Worm (Caenorhabditis elegans) whole organism, young adult: ENCODE data around the gene bec-1.

ENCODE experiments used
- F37B4.10 ChIP-seq: fragments of 200-800 bp; sonication (Bioruptor generic); IDR thresholded peaks from 2 replicates; pipeline ENCODE4 v1.3.6; 2022; ENCODE audit warnings: missing genetic modification characterization, missing compliant biosample characterization
- Y53G8AR.9 ChIP-seq: fragments of 200-800 bp; sonication (Bioruptor generic); conservative IDR thresholded peaks from 2 replicates; pipeline ENCODE4 v1.3.6; 2022; ENCODE audit warnings: missing genetic modification reagents, missing genetic modification characterization, missing compliant biosample characterization
- Y56A3A.18 ChIP-seq: fragments of 200-800 bp; sonication (Bioruptor generic); IDR thresholded peaks from 2 replicates; pipeline ENCODE4 v1.3.6; 2022; ENCODE audit warnings: missing genetic modification reagents, missing genetic modification characterization, missing compliant biosample characterization
- athp-1 ChIP-seq: sonication (generic microtip); optimal IDR thresholded peaks from 2 replicates; lab custom pipeline; 2017; ENCODE audit warnings: mild to moderate bottlenecking, missing genetic modification characterization, missing compliant biosample characterization
- ccch-3 ChIP-seq: fragments of 200-800 bp; sonication (Bioruptor generic); optimal IDR thresholded peaks from 2 replicates; lab custom pipeline; 2018; ENCODE audit warnings: mild to moderate bottlenecking, missing genetic modification characterization, missing compliant biosample characterization
- ceh-79 ChIP-seq: sonication (generic microtip); optimal IDR thresholded peaks from 2 replicates; lab custom pipeline; 2017; ENCODE audit warnings: mild to moderate bottlenecking, missing genetic modification characterization, missing compliant biosample characterization
- efl-1 ChIP-seq: fragments of 150-350 bp; optimal IDR thresholded peaks from 2 replicates; lab custom pipeline; 2014; ENCODE audit warnings: missing biosample characterization, missing genetic modification reagents, missing genetic modification characterization
- him-1 ChIP-seq: sonication (generic microtip); optimal IDR thresholded peaks from 2 replicates; lab custom pipeline; 2016; ENCODE audit warnings: missing genotype, missing genetic modification reagents, missing genetic modification characterization, missing compliant biosample characterization
- mcd-1 ChIP-seq: fragments of 200-800 bp; sonication (Bioruptor generic); IDR thresholded peaks from 2 replicates; pipeline ENCODE4 v1.3.6; 2022; ENCODE audit warnings: missing genetic modification reagents, missing genetic modification characterization, missing compliant biosample characterization
- nhr-90 ChIP-seq: sonication (generic microtip); optimal IDR thresholded peaks from 2 replicates; lab custom pipeline; 2016; ENCODE audit warnings: missing genotype, mild to moderate bottlenecking, missing genetic modification characterization, missing compliant biosample characterization
- somi-1 ChIP-seq: fragments of 200-800 bp; sonication (Bioruptor generic); optimal IDR thresholded peaks from 2 replicates; lab custom pipeline; 2018; ENCODE audit warnings: mild to moderate bottlenecking, missing genetic modification characterization, missing compliant biosample characterization
- unc-62 ChIP-seq: fragments of 150-350 bp; optimal IDR thresholded peaks from 2 replicates; lab custom pipeline; 2014; ENCODE audit warnings: missing biosample characterization, missing genetic modification reagents, missing genetic modification characterization
- zim-3 ChIP-seq: sonication (generic microtip); optimal IDR thresholded peaks from 2 replicates; lab custom pipeline; 2017; ENCODE audit warnings: mild to moderate bottlenecking, missing genetic modification characterization, moderate library complexity, missing compliant biosample characterization
- ztf-25 ChIP-seq: fragments of 200-800 bp; sonication (Bioruptor generic); IDR thresholded peaks from 2 replicates; pipeline ENCODE4 v1.3.6; 2022; ENCODE audit warnings: missing genetic modification reagents, missing genetic modification characterization, missing compliant biosample characterization

DNA sequence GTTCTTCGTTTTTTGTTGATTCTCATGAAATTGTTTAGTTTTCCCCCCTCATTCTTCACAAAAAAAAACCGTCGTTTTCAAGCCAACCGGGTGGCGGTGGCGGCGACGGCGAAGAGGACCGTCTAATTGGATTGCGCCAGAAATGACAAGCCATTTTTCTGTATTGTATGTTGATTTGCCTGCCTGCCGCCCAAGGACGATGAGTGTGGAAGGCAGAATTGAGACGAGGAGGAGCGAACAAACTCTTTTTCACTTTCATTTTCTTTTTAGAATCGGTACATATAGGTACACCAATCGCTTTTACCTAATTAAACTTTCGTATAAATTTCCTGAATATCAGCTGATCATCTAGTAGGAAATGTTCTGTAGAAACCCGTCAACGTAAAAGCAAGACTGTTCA, 37.4 kb upstream of the bec-1 start:
- TF ChIP-seq ceh-79 (tag; lab: Kevin White, UChicago): no peak
- no peak for TF ChIP-seq F37B4.10 (GFP tag; lab: Robert Waterston, UW)
- TF ChIP-seq athp-1 (tag; lab: Kevin White, UChicago): no peak
- no peak for TF ChIP-seq unc-62 (GFP tag; lab: Kevin White, UChicago)
- no peak for TF ChIP-seq efl-1 (GFP tag; lab: Kevin White, UChicago)
- no peak for TF ChIP-seq ztf-25 (GFP tag; lab: Robert Waterston, UW)
- TF ChIP-seq nhr-90 (tag; lab: Kevin White, UChicago): no peak
- no peak for TF ChIP-seq somi-1 (GFP tag; lab: Kevin White, UChicago)
- TF ChIP-seq zim-3: no peak
- TF ChIP-seq Y56A3A.18 (GFP tag; lab: Robert Waterston, UW): no peak
- no peak for TF ChIP-seq ccch-3 (GFP tag; lab: Kevin White, UChicago)
- TF ChIP-seq Y53G8AR.9: no peak
- TF ChIP-seq mcd-1 (GFP tag; lab: Robert Waterston, UW): no peak
- no peak for TF ChIP-seq him-1
